Worm (Caenorhabditis elegans) whole organism, late embryonic: ENCODE results near the gene nep-25.
"Not testable (repeated sequence)": the region's sequence is repeated elsewhere in the genome, so short reads cannot be mapped to it uniquely, and the experiment has no call there.

Experiments
- ama-1 ChIP-seq: fragments of 150-350 bp; optimal IDR thresholded peaks from 2 replicates; lab custom pipeline; 2014
- ceh-2 ChIP-seq: sonication (generic microtip); optimal IDR thresholded peaks from 2 replicates; lab custom pipeline; 2016; ENCODE audit warnings: missing genotype, missing genetic modification characterization, missing compliant biosample characterization
- eyg-1 ChIP-seq: sonication (generic microtip); optimal IDR thresholded peaks from 2 replicates; lab custom pipeline; 2016; ENCODE audit warnings: missing genotype, missing genetic modification characterization, missing compliant biosample characterization
- pqm-1 ChIP-seq: sonication (generic microtip); optimal IDR thresholded peaks from 2 replicates; lab custom pipeline; 2016; ENCODE audit warnings: missing genetic modification characterization, missing compliant biosample characterization
- rnt-1 ChIP-seq: sonication (generic microtip); optimal IDR thresholded peaks from 2 replicates; lab custom pipeline; 2016; ENCODE audit warnings: missing genetic modification characterization, missing compliant biosample characterization

- TF ChIP-seq ceh-2 (tag; lab: Kevin White, UChicago); rnt-1 (tag; lab: Kevin White, UChicago); pqm-1 (tag; lab: Kevin White, UChicago); eyg-1 (tag; lab: Kevin White, UChicago); ama-1 (lab: Kevin White, UChicago): not testable (repeated sequence)
Observed at ce11 chrII:5876511-5876910, 34.5 kb downstream of the nep-25 start, which contains the start of gene F55C12.2.
